Fruit fly (Drosophila melanogaster) whole organism, prepupa: ENCODE measurements around the gene Rab30.

Experiments
- CG11762 ChIP-seq: fragments of 200-800 bp; sonication (Bioruptor generic); optimal IDR thresholded peaks from 3 replicates; lab custom pipeline; 2016; ENCODE audit warnings: missing biosample characterization, missing genetic modification characterization; ENCODE audit not compliant: insufficient read depth
- CG11902 ChIP-seq: fragments of 200-800 bp; sonication (Bioruptor generic); optimal IDR thresholded peaks from 3 replicates; lab custom pipeline; 2016; ENCODE audit warnings: missing biosample characterization, missing genetic modification characterization
- CG16779 ChIP-seq: fragments of 200-800 bp; sonication (Bioruptor generic); optimal IDR thresholded peaks from 3 replicates; lab custom pipeline; 2017; ENCODE audit warnings: missing biosample characterization, mild to moderate bottlenecking, missing genetic modification characterization
- CG3032 ChIP-seq: fragments of 200-800 bp; optimal IDR thresholded peaks from 2 replicates; lab custom pipeline; 2019; ENCODE audit warnings: missing biosample characterization, mild to moderate bottlenecking, missing genetic modification characterization, moderate library complexity
- CG31627 ChIP-seq: fragments of 200-800 bp; sonication (Bioruptor generic); optimal IDR thresholded peaks from 3 replicates; lab custom pipeline; 2016; ENCODE audit warnings: missing biosample characterization, missing genetic modification characterization
- CG32006 ChIP-seq: fragments of 200-800 bp; sonication (Bioruptor generic); optimal IDR thresholded peaks from 3 replicates; lab custom pipeline; 2017; ENCODE audit warnings: missing biosample characterization, mild to moderate bottlenecking, missing genetic modification characterization
- CG34406 ChIP-seq: fragments of 200-800 bp; sonication (Bioruptor generic); optimal IDR thresholded peaks from 3 replicates; lab custom pipeline; 2016; ENCODE audit warnings: missing biosample characterization, missing genetic modification characterization
- CG4318 ChIP-seq: fragments of 200-800 bp; sonication (Bioruptor generic); optimal IDR thresholded peaks from 3 replicates; lab custom pipeline; 2017; ENCODE audit warnings: missing biosample characterization, mild to moderate bottlenecking, missing genetic modification characterization
- CG6792 ChIP-seq: fragments of 200-800 bp; sonication (Bioruptor generic); optimal IDR thresholded peaks from 3 replicates; lab custom pipeline; 2016; ENCODE audit warnings: missing biosample characterization, missing genetic modification characterization
- CG6808 ChIP-seq: fragments of 200-800 bp; sonication (Bioruptor generic); optimal IDR thresholded peaks from 3 replicates; lab custom pipeline; 2017; ENCODE audit warnings: missing biosample characterization, missing genetic modification characterization, mild to moderate bottlenecking, moderate library complexity, missing genetic modification reagents
- CG6854 ChIP-seq: fragments of 200-800 bp; sonication (Bioruptor generic); optimal IDR thresholded peaks from 2 replicates; lab custom pipeline; 2017; ENCODE audit warnings: missing biosample characterization, mild to moderate bottlenecking, missing genetic modification characterization
- CG8119 ChIP-seq: fragments of 200-800 bp; sonication (Bioruptor generic); IDR thresholded peaks from 3 replicates; pipeline ENCODE4 v1.3.6; 2022; ENCODE audit warnings: missing biosample characterization, missing genetic modification characterization
- Eip78C ChIP-seq: fragments of 200-800 bp; sonication (Bioruptor generic); peaks from one replicate; lab custom pipeline; 2016; ENCODE audit warnings: missing biosample characterization, missing genetic modification characterization
- Ets21C ChIP-seq: fragments of 200-800 bp; sonication (Bioruptor generic); optimal IDR thresholded peaks from 3 replicates; lab custom pipeline; 2016; ENCODE audit warnings: missing biosample characterization, missing genetic modification characterization
- Ets96B ChIP-seq: fragments of 200-800 bp; optimal IDR thresholded peaks from 2 replicates; lab custom pipeline; 2019; ENCODE audit warnings: missing biosample characterization, mild to moderate bottlenecking, missing genetic modification characterization, moderate library complexity
- Gug ChIP-seq: fragments of 200-800 bp; sonication (Bioruptor generic); IDR thresholded peaks from 2 replicates; pipeline ENCODE4 v1.3.6; 2022; ENCODE audit warnings: missing biosample characterization, missing genetic modification characterization
- Lpt ChIP-seq: fragments of 200-800 bp; sonication (Bioruptor generic); optimal IDR thresholded peaks from 3 replicates; lab custom pipeline; 2016; ENCODE audit warnings: missing biosample characterization, missing genetic modification characterization
- OdsH ChIP-seq: fragments of 200-800 bp; sonication (Bioruptor generic); optimal IDR thresholded peaks from 3 replicates; lab custom pipeline; 2016; ENCODE audit warnings: missing biosample characterization, missing genetic modification characterization
- Sox102F ChIP-seq: fragments of 200-800 bp; sonication (Bioruptor generic); optimal IDR thresholded peaks from 2 replicates; lab custom pipeline; 2016; ENCODE audit warnings: missing biosample characterization, mild to moderate bottlenecking, missing genetic modification characterization
- Sox14 ChIP-seq: fragments of 200-800 bp; sonication (Bioruptor generic); optimal IDR thresholded peaks from 3 replicates; lab custom pipeline; 2016; ENCODE audit warnings: missing biosample characterization, missing genetic modification characterization
- Sox15 ChIP-seq: fragments of 200-800 bp; sonication (Bioruptor generic); optimal IDR thresholded peaks from 3 replicates; lab custom pipeline; 2016; ENCODE audit warnings: missing biosample characterization, missing genetic modification characterization
- achi ChIP-seq: fragments of 200-800 bp; sonication (Bioruptor generic); optimal IDR thresholded peaks from 3 replicates; lab custom pipeline; 2016; ENCODE audit warnings: missing biosample characterization, missing genetic modification characterization
- acj6 ChIP-seq: fragments of 200-800 bp; sonication (Bioruptor generic); optimal IDR thresholded peaks from 3 replicates; lab custom pipeline; 2016; ENCODE audit warnings: missing biosample characterization, missing genetic modification characterization
- cyc ChIP-seq: fragments of 200-800 bp; sonication (Bioruptor generic); optimal IDR thresholded peaks from 3 replicates; lab custom pipeline; 2016; ENCODE audit warnings: missing biosample characterization, missing genetic modification characterization
- dac ChIP-seq: fragments of 200-800 bp; sonication (Bioruptor generic); optimal IDR thresholded peaks from 2 replicates; lab custom pipeline; 2017; ENCODE audit warnings: missing biosample characterization, mild to moderate bottlenecking, missing genetic modification characterization
- dsx ChIP-seq: fragments of 200-800 bp; optimal IDR thresholded peaks from 3 replicates; lab custom pipeline; 2019; ENCODE audit warnings: missing biosample characterization, mild to moderate bottlenecking, missing genetic modification characterization, moderate library complexity; ENCODE audit not compliant: poor library complexity, severe bottlenecking
- eg ChIP-seq: fragments of 200-800 bp; sonication (Bioruptor generic); IDR thresholded peaks from 3 replicates; pipeline ENCODE4 v1.3.6; 2022; ENCODE audit warnings: missing biosample characterization, missing genetic modification characterization
- esn ChIP-seq: fragments of 200-800 bp; sonication (Bioruptor generic); optimal IDR thresholded peaks from 2 replicates; lab custom pipeline; 2016; ENCODE audit warnings: missing biosample characterization, mild to moderate bottlenecking, missing genetic modification characterization, moderate library complexity
- fd85E ChIP-seq: fragments of 200-800 bp; sonication (Bioruptor generic); optimal IDR thresholded peaks from 3 replicates; lab custom pipeline; 2016; ENCODE audit warnings: missing biosample characterization, missing genetic modification characterization
- fkh ChIP-seq: fragments of 200-800 bp; sonication (Bioruptor generic); optimal IDR thresholded peaks from 3 replicates; lab custom pipeline; 2017; ENCODE audit warnings: missing biosample characterization, mild to moderate bottlenecking, missing genetic modification characterization, moderate library complexity
- lz ChIP-seq: fragments of 200-800 bp; sonication (Bioruptor generic); optimal IDR thresholded peaks from 3 replicates; lab custom pipeline; 2016; ENCODE audit warnings: missing biosample characterization, missing genetic modification characterization
- net ChIP-seq: fragments of 200-800 bp; sonication (Bioruptor generic); optimal IDR thresholded peaks from 3 replicates; lab custom pipeline; 2016; ENCODE audit warnings: missing biosample characterization, missing genetic modification characterization
- pdm3 ChIP-seq: fragments of 200-800 bp; sonication (Bioruptor generic); optimal IDR thresholded peaks from 3 replicates; lab custom pipeline; 2016; ENCODE audit warnings: missing biosample characterization, missing genetic modification characterization
- salr ChIP-seq, 2 experiments: fragments of 200-800 bp; sonication (Bioruptor generic); optimal IDR thresholded peaks; 3 replicates each; lab custom pipeline; 2016 to 2018; ENCODE audit warnings: missing biosample characterization in 2 of 2, missing genetic modification characterization in 2 of 2, mild to moderate bottlenecking in 1 of 2
- ss ChIP-seq, 2 experiments: fragments of 200-800 bp; sonication (Bioruptor generic); optimal IDR thresholded peaks; 2 replicates in 1 of 2; 3 replicates in 1 of 2; lab custom pipeline; 2017 to 2018; ENCODE audit warnings: mild to moderate bottlenecking in 2 of 2, missing biosample characterization in 2 of 2, missing genetic modification characterization in 2 of 2, moderate library complexity in 1 of 2
- topi ChIP-seq: fragments of 200-800 bp; sonication (Bioruptor generic); optimal IDR thresholded peaks from 3 replicates; lab custom pipeline; 2016; ENCODE audit warnings: missing biosample characterization, missing genetic modification characterization
- vri ChIP-seq: fragments of 200-800 bp; sonication (Bioruptor generic); optimal IDR thresholded peaks from 3 replicates; lab custom pipeline; 2016; ENCODE audit warnings: missing biosample characterization, mild to moderate bottlenecking, missing genetic modification characterization

Gene Rab30

dm6 chr2L:7023614-7024259, 8.7 kb downstream of the Rab30 start, which contains the start of gene Gart (continued):
- TF ChIP-seq CG16779 (tag; lab: Kevin White, UChicago) (no peak), CG4318 (no peak), eg (GFP tag; lab: Robert Waterston, UW) (no peak; the same call in 2 of the 3 replicates), CG11762 (GFP tag; lab: Kevin White, UChicago) (no peak), net (GFP tag; lab: Kevin White, UChicago) (peak; percentile 77), CG31627 (GFP tag; lab: Kevin White, UChicago) (peak; percentile 89), fd85E (GFP tag; lab: Kevin White, UChicago) (no peak), esn (GFP tag; lab: Kevin White, UChicago) (peak; percentile 92), CG6808 (GFP tag; lab: Kevin White, UChicago) (no peak), CG6854 (GFP tag; lab: Kevin White, UChicago) (no peak), OdsH (GFP tag; lab: Kevin White, UChicago) (peak; percentile 76), CG6792 (GFP tag; lab: Kevin White, UChicago) (peak; percentile 70), Ets96B (peak; percentile 59), Sox102F (peak; percentile 87), CG11902 (GFP tag; lab: Kevin White, UChicago) (peak; percentile 59), Ets21C (GFP tag; lab: Kevin White, UChicago) (peak; percentile 82), Gug (GFP tag; lab: Robert Waterston, UW) (peak; percentile 30; the same call in 1 of the 2 replicates)

- TF ChIP-seq salr (GFP tag; optimal IDR thresholded peaks at IDR 0.05; lab: Kevin White, UChicago) (no peak), CG32006 (GFP tag; lab: Kevin White, UChicago) (no peak), CG11762 (GFP tag; lab: Kevin White, UChicago) (no peak), topi (GFP tag; lab: Kevin White, UChicago) (no peak), CG6854 (GFP tag; lab: Kevin White, UChicago) (no peak), achi (GFP tag; lab: Kevin White, UChicago) (no peak), Sox14 (GFP tag; lab: Kevin White, UChicago) (no peak), Sox15 (GFP tag; lab: Kevin White, UChicago) (no peak), acj6 (GFP tag; lab: Kevin White, UChicago) (no peak), esn (GFP tag; lab: Kevin White, UChicago) (no peak), CG31627 (GFP tag; lab: Kevin White, UChicago) (no peak), Lpt (no peak), CG3032 (no peak), Ets96B (no peak), CG6792 (GFP tag; lab: Kevin White, UChicago) (no peak), ss (GFP tag; optimal IDR thresholded peaks at IDR 0.05; lab: Kevin White, UChicago) (no peak), fkh (GFP tag; lab: Kevin White, UChicago) (no peak), vri (GFP tag; lab: Kevin White, UChicago) (no peak)
Observed at dm6 chr2L:7021382-7021781, 11.0 kb downstream of the Rab30 start, which contains the start of gene Pcp. Gene Pcp (plus strand): TSS chr2L:7021682.

- TF ChIP-seq dsx (GFP tag; lab: Kevin White, UChicago) (no peak), Sox102F (no peak), CG34406 (GFP tag; lab: Kevin White, UChicago) (no peak), CG16779 (tag; lab: Kevin White, UChicago) (no peak), topi (GFP tag; lab: Kevin White, UChicago) (no peak), CG31627 (GFP tag; lab: Kevin White, UChicago) (no peak), fkh (GFP tag; lab: Kevin White, UChicago) (no peak)
Observed at dm6 chr2L:7013157-7013556, 19.2 kb downstream of the Rab30 start, which contains the start of gene CG43322. Gene CG43322 (plus strand): TSS chr2L:7013396.

dm6 chr2L:7011962-7012361, 20.4 kb downstream of the Rab30 start, which contains the start of gene CG43321:
Gene CG43321 (plus strand): TSS chr2L:7012262.
- no peak for TF ChIP-seq CG16779 (tag; lab: Kevin White, UChicago)
- TF ChIP-seq esn (GFP tag; lab: Kevin White, UChicago): no peak
- TF ChIP-seq eg (GFP tag; lab: Robert Waterston, UW): no peak
- TF ChIP-seq CG11762 (GFP tag; lab: Kevin White, UChicago): no peak
- TF ChIP-seq achi (GFP tag; lab: Kevin White, UChicago): no peak
- TF ChIP-seq Eip78C (GFP tag; lab: Kevin White, UChicago): no peak
- TF ChIP-seq lz (GFP tag; lab: Kevin White, UChicago): no peak
- TF ChIP-seq Lpt: no peak
- no peak for TF ChIP-seq pdm3 (GFP tag; lab: Kevin White, UChicago)
- TF ChIP-seq dac (GFP tag; lab: Kevin White, UChicago): no peak
- TF ChIP-seq net (GFP tag; lab: Kevin White, UChicago): no peak
- TF ChIP-seq cyc (GFP tag; lab: Kevin White, UChicago): no peak
- no peak for TF ChIP-seq CG8119 (GFP tag; lab: Robert Waterston, UW)
- no peak for TF ChIP-seq topi (GFP tag; lab: Kevin White, UChicago)
